Worm (Caenorhabditis elegans): Measurements from ENCODE around the gene T15B7.14.

DNA sequence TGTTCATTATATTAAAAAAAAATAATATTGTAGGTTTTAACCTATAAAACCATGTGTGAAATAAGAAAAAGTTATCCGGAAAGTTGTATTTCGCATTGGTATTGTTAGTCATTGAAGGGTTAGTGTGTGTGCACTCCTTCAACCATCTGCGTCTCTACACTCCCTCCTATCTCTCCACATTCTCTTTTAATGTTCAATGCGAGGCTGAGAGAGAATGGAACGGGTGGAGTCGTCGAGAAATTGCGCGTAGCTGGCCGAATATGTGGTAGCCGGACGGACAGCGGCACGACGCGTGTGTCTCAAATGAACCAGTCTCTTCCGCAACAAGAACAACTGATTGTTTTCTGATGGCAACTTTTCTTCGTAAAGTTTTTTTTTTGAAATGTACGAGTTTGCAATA lies 38.2 kb downstream of the T15B7.14 start:
- TF ChIP-seq tbx-2 (tag; optimal IDR thresholded peaks at IDR 0.05) (no peak), snpc-4 (tag; optimal IDR thresholded peaks at IDR 0.05) (peak; percentile 11), aly-2 (tag; optimal IDR thresholded peaks at IDR 0.05) (no peak), fkh-10 (GFP tag; optimal IDR thresholded peaks at IDR 0.05) (no peak), skn-1 (tag; optimal IDR thresholded peaks at IDR 0.05) (no peak), nhr-12 (tag; optimal IDR thresholded peaks at IDR 0.05) (no peak), nhr-23 (tag; optimal IDR thresholded peaks at IDR 0.05) (peak; percentile 65), nfya-1 (tag; optimal IDR thresholded peaks at IDR 0.05; ENCODE audit: insufficient read depth) (peak; percentile 63), lin-15B (tag; optimal IDR thresholded peaks at IDR 0.05) (no peak), elt-3 (tag; optimal IDR thresholded peaks at IDR 0.05) (no peak), sea-2 (GFP tag; optimal IDR thresholded peaks at IDR 0.05) (no peak), zag-1 (tag; optimal IDR thresholded peaks at IDR 0.05) (no peak)

Data from whole organism, L3 larva.